Worm (Caenorhabditis elegans): ENCODE results near the gene snt-5.

DNA sequence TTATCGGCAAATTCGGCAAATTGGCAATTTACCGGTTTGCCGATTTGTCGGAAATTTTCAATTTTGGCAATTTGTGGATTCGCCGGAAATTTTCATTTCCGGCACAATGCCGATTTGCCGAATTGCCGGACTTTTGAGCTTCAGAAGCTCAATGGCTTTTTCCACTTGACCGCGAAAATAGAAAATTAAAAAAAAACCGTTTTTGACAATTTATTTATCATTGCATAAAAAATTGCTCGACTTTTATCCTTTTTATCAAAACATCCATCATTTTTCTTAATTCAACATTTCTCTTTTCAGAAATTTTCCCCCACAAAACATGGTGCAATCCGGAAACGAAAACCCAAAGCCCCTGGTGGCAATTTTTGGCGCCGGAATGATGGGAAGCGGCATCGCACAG lies 48.7 kb upstream of the snt-5 start, which contains the start of gene hacd-1:
- TF ChIP-seq nhr-76 (tag; optimal IDR thresholded peaks at IDR 0.05) (no peak), nhr-237 (tag; optimal IDR thresholded peaks at IDR 0.05) (no peak), ztf-11 (tag; optimal IDR thresholded peaks at IDR 0.05) (no peak), blmp-1 (tag; optimal IDR thresholded peaks at IDR 0.05) (no peak), elt-3 (tag; optimal IDR thresholded peaks at IDR 0.05) (no peak)

All from whole organism, mixed stage, embryonic.